Worm (Caenorhabditis elegans) whole organism, L2 larva: ENCODE measurements around the gene F46C3.7.

Experiments used
- F13H6.1 ChIP-seq: sonication (generic microtip); optimal IDR thresholded peaks from 2 replicates; lab custom pipeline; 2016; ENCODE audit warnings: missing genetic modification characterization, missing compliant biosample characterization
- elt-1 ChIP-seq: fragments of 150-350 bp; optimal IDR thresholded peaks from 2 replicates; lab custom pipeline; 2014; ENCODE audit warnings: missing biosample characterization, missing genetic modification characterization
- elt-3 ChIP-seq: sonication (generic microtip); optimal IDR thresholded peaks from 2 replicates; lab custom pipeline; 2017; ENCODE audit warnings: missing biosample characterization, missing genetic modification characterization
- lin-39 ChIP-seq: fragments of 150-350 bp; optimal IDR thresholded peaks from 2 replicates; lab custom pipeline; 2014; ENCODE audit warnings: missing biosample characterization, missing genetic modification reagents, missing genetic modification characterization
- mdl-1 ChIP-seq, 2 experiments: fragments of 150-350 bp in 1 of 2; sonication (generic microtip) in 1 of 2; optimal IDR thresholded peaks; 2 replicates each; lab custom pipeline; 2017; ENCODE audit warnings: missing biosample characterization in 2 of 2, missing genetic modification characterization in 2 of 2
- nhr-10 ChIP-seq: sonication (generic microtip); optimal IDR thresholded peaks from 2 replicates; lab custom pipeline; 2017; ENCODE audit warnings: missing biosample characterization, missing genetic modification characterization
- nhr-11 ChIP-seq: fragments of 150-350 bp; optimal IDR thresholded peaks from 2 replicates; lab custom pipeline; 2014; ENCODE audit warnings: missing biosample characterization, missing genetic modification characterization
- nhr-23 ChIP-seq: fragments of 150-350 bp; optimal IDR thresholded peaks from 2 replicates; lab custom pipeline; 2014; ENCODE audit warnings: missing biosample characterization, missing genetic modification reagents, missing genetic modification characterization
- nhr-25 ChIP-seq: fragments of 150-350 bp; sonication (generic microtip); optimal IDR thresholded peaks from 3 replicates; lab custom pipeline; 2014; ENCODE audit warnings: missing biosample characterization, missing genetic modification characterization
- unc-39 ChIP-seq: fragments of 150-350 bp; optimal IDR thresholded peaks from 2 replicates; lab custom pipeline; 2014; ENCODE audit warnings: missing biosample characterization, missing genetic modification characterization
- ztf-1 ChIP-seq: fragments of 200-800 bp; sonication (Bioruptor generic); conservative IDR thresholded peaks from 2 replicates; pipeline ENCODE4 v1.3.6; 2022; ENCODE audit warnings: missing genetic modification characterization, missing compliant biosample characterization
- ztf-11 ChIP-seq: sonication (generic microtip); optimal IDR thresholded peaks from 2 replicates; lab custom pipeline; 2017; ENCODE audit warnings: missing biosample characterization, missing genetic modification characterization
- ztf-4 ChIP-seq: fragments of 150-350 bp; optimal IDR thresholded peaks from 2 replicates; lab custom pipeline; 2014; ENCODE audit warnings: missing biosample characterization, missing genetic modification characterization

DNA sequence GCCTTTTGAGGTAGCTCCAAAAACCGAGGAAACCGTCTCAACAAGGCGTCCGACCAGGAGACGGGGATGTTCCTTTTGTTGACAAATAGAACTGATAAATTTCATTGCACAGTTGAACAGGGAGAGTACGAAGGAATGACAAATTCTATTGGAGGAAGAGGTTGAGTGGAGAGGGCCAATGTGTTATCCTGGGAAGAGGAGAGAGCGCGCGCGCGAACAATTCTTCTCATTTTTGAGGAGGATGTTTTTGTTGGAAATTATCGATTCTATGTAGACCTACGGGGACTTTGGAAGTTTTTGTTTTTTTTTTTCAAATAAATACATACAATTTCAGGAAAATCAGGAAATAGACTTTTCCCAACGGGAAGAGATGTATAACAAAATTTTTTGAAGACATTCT lies 2.1 kb upstream of the F46C3.7 start:
- TF ChIP-seq mdl-1 (tag; optimal IDR thresholded peaks at IDR 0.05; lab: Kevin White, UChicago) (no peak), ztf-1 (GFP tag; lab: Robert Waterston, UW) (no peak), nhr-10 (no peak), elt-3 (no peak), ztf-11 (tag; lab: Kevin White, UChicago) (no peak), elt-1 (tag; lab: Kevin White, UChicago) (no peak), F13H6.1 (no peak), nhr-23 (no peak), lin-39 (no peak), nhr-25 (tag; lab: Kevin White, UChicago) (no peak), ztf-4 (tag; lab: Kevin White, UChicago) (no peak), nhr-11 (tag; lab: Kevin White, UChicago) (no peak), unc-39 (tag; lab: Kevin White, UChicago) (no peak)
